Fruit fly (Drosophila melanogaster) whole organism, adult: Measurements from ENCODE around the gene CG12016.

Experiments used
- CG12768 ChIP-seq: fragments of 200-800 bp; sonication (Bioruptor generic); optimal IDR thresholded peaks from 2 replicates; lab custom pipeline; 2017; ENCODE audit warnings: missing biosample characterization, missing genetic modification characterization, mild to moderate bottlenecking, moderate library complexity, missing genetic modification reagents
- CG14711 ChIP-seq: fragments of 200-800 bp; sonication (Bioruptor generic); optimal IDR thresholded peaks from 2 replicates; lab custom pipeline; 2018; ENCODE audit warnings: missing biosample characterization, mild to moderate bottlenecking, missing genetic modification characterization, moderate library complexity
- CG1620 ChIP-seq: fragments of 200-800 bp; sonication (Bioruptor generic); optimal IDR thresholded peaks from 2 replicates; lab custom pipeline; 2016; ENCODE audit warnings: missing biosample characterization, missing genetic modification characterization
- CG7045 ChIP-seq: fragments of 200-800 bp; sonication (Bioruptor generic); optimal IDR thresholded peaks from 2 replicates; lab custom pipeline; 2017; ENCODE audit warnings: missing biosample characterization, mild to moderate bottlenecking, missing genetic modification characterization
- CG7101 ChIP-seq: fragments of 200-800 bp; sonication (Bioruptor generic); optimal IDR thresholded peaks from 2 replicates; lab custom pipeline; 2018; ENCODE audit warnings: missing biosample characterization, mild to moderate bottlenecking, missing genetic modification characterization, moderate library complexity
- Clk ChIP-seq: fragments of 200-800 bp; sonication (Bioruptor generic); optimal IDR thresholded peaks from 2 replicates; lab custom pipeline; 2017; ENCODE audit warnings: missing biosample characterization, missing genetic modification characterization
- bab1 ChIP-seq: fragments of 200-800 bp; sonication (Bioruptor generic); optimal IDR thresholded peaks from 3 replicates; lab custom pipeline; 2019; ENCODE audit warnings: missing biosample characterization, mild to moderate bottlenecking, missing genetic modification characterization, moderate library complexity
- cnc ChIP-seq, 2 experiments: fragments of >200 bp; optimal IDR thresholded peaks; 2 replicates each; lab custom pipeline; 2017
- kay ChIP-seq: fragments of 200-800 bp; sonication (Bioruptor generic); peaks from one replicate; lab custom pipeline; 2016; ENCODE audit warnings: missing biosample characterization, missing genetic modification characterization, borderline replicate concordance
- ovo ChIP-seq: fragments of 200-800 bp; sonication (Bioruptor generic); optimal IDR thresholded peaks from 2 replicates; lab custom pipeline; 2016; ENCODE audit warnings: missing biosample characterization, missing genetic modification characterization
- pad ChIP-seq: fragments of 200-800 bp; sonication (Bioruptor generic); optimal IDR thresholded peaks from 3 replicates; lab custom pipeline; 2017; ENCODE audit warnings: missing biosample characterization, missing genetic modification characterization, mild to moderate bottlenecking, moderate library complexity, missing genetic modification reagents
- toe ChIP-seq: fragments of 200-800 bp; sonication (Bioruptor generic); optimal IDR thresholded peaks from 2 replicates; lab custom pipeline; 2016; ENCODE audit warnings: missing biosample characterization, missing genetic modification characterization

- no peak for TF ChIP-seq toe (GFP tag; lab: Kevin White, UChicago)
- no peak for TF ChIP-seq cnc (optimal IDR thresholded peaks at IDR 0.05; lab: Kevin White, UChicago)
- no peak for TF ChIP-seq CG12768
- no peak for TF ChIP-seq CG1620 (GFP tag; lab: Kevin White, UChicago)
- TF ChIP-seq kay = no peak
- TF ChIP-seq pad (GFP tag; lab: Kevin White, UChicago) = no peak
- no peak for TF ChIP-seq CG7045
- no peak for TF ChIP-seq ovo
- no peak for TF ChIP-seq CG14711 (tag; lab: Kevin White, UChicago)
- TF ChIP-seq bab1 (GFP tag; lab: Kevin White, UChicago) = no peak
- no peak for TF ChIP-seq CG7101 (tag; lab: Kevin White, UChicago)
- TF ChIP-seq Clk (GFP tag; lab: Kevin White, UChicago) = no peak
These were observed 18.1 kb downstream of the CG12016 start for dm6 chr3L:3337345-3337928.
